Worm (Caenorhabditis elegans): ENCODE measurements around the gene tomm-70.

ce11 chrIII:8754682-8755081, at the start of gene tomm-70:
- no peak for TF ChIP-seq sem-2 (GFP tag; optimal IDR thresholded peaks at IDR 0.05)
- no peak for TF ChIP-seq elt-3 (tag; optimal IDR thresholded peaks at IDR 0.05)
- TF ChIP-seq mep-1 (tag; optimal IDR thresholded peaks at IDR 0.05) = no peak
- no peak for TF ChIP-seq unc-62 (GFP tag; optimal IDR thresholded peaks at IDR 0.05)
- TF ChIP-seq nhr-76 (tag; optimal IDR thresholded peaks at IDR 0.05) = no peak

Data from whole organism, mixed stage, embryonic.